Fruit fly (Drosophila melanogaster) Kc167 (cell line): Measurements from ENCODE around the gene AstC-R1.

Source experiments
- Sin3A ChIP-seq: fragments of >200 bp; optimal IDR thresholded peaks from 2 replicates; lab custom pipeline; 2018; ENCODE audit warnings: missing external identifiers
- h ChIP-seq: fragments of >200 bp; optimal IDR thresholded peaks from 3 replicates; lab custom pipeline; 2018; ENCODE audit warnings: missing external identifiers
- psq ChIP-seq: fragments of >200 bp; optimal IDR thresholded peaks from 2 replicates; lab custom pipeline; 2017; ENCODE audit warnings: missing external identifiers
- ttk ChIP-seq: sonication (Bioruptor generic); optimal IDR thresholded peaks from 2 replicates; lab custom pipeline; 2017; ENCODE audit warnings: missing external identifiers

DNA sequence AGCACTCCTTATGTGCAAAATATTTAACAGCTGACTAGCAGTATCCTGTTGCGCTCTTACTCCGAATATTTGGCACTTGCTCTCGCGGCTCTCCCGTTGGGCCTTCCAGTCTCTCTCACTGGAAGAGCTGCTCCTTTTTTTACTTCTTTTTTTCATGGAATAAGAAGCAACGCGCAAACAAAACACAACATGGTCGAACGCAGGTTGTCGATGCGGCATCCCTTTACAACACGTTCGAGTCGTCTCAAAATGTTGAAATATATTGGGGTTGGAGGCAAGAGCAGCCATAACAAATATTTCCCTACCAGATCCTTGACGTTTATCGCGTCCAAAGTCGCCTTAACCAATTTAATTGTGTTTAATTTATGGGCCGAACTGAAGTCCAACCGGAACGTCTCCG, 20.2 kb upstream of the AstC-R1 start:
- TF ChIP-seq ttk (lab: Kevin White, UChicago) (no peak), psq (lab: Kevin White, UChicago) (no peak), Sin3A (lab: Kevin White, UChicago) (no peak), h (no peak)
